Fruit fly (Drosophila melanogaster) whole organism, embryonic: ENCODE measurements around the gene Dh44.

ENCODE experiments used
- Abd-B ChIP-seq: fragments of 200-800 bp; sonication (Bioruptor generic); optimal IDR thresholded peaks from 2 replicates; lab custom pipeline; 2018; ENCODE audit warnings: missing biosample characterization, mild to moderate bottlenecking, missing genetic modification characterization, moderate library complexity
- Asciz ChIP-seq: fragments of 200-800 bp; sonication (Bioruptor generic); optimal IDR thresholded peaks from 2 replicates; lab custom pipeline; 2017; ENCODE audit warnings: missing biosample characterization, mild to moderate bottlenecking, missing genetic modification characterization, missing genetic modification reagents
- CG10209 ChIP-seq: fragments of 200-800 bp; sonication (Bioruptor generic); optimal IDR thresholded peaks from 3 replicates; lab custom pipeline; 2017; ENCODE audit warnings: missing biosample characterization, mild to moderate bottlenecking, missing genetic modification characterization, missing genetic modification reagents
- CG10267 ChIP-seq: fragments of 200-800 bp; sonication (Bioruptor generic); optimal IDR thresholded peaks from 2 replicates; lab custom pipeline; 2018; ENCODE audit warnings: missing biosample characterization, mild to moderate bottlenecking, missing genetic modification characterization, moderate library complexity
- CG10274 ChIP-seq: fragments of 200-800 bp; sonication (Bioruptor generic); optimal IDR thresholded peaks from 3 replicates; lab custom pipeline; 2017; ENCODE audit warnings: missing biosample characterization, mild to moderate bottlenecking, missing genetic modification characterization
- CG12071 ChIP-seq: fragments of 200-800 bp; sonication (Bioruptor generic); optimal IDR thresholded peaks from 3 replicates; lab custom pipeline; 2018; ENCODE audit warnings: missing biosample characterization, mild to moderate bottlenecking, missing genetic modification characterization
- CG13296 ChIP-seq: fragments of 200-800 bp; sonication (Bioruptor generic); optimal IDR thresholded peaks from 3 replicates; lab custom pipeline; 2018; ENCODE audit warnings: missing biosample characterization, mild to moderate bottlenecking, missing genetic modification characterization
- CG14014 ChIP-seq: fragments of 200-800 bp; sonication (Bioruptor generic); IDR thresholded peaks from 2 replicates; pipeline ENCODE4 v1.3.6; 2022; ENCODE audit warnings: missing biosample characterization, missing genetic modification characterization
- CG14050 ChIP-seq: fragments of 200-800 bp; sonication (Bioruptor generic); IDR thresholded peaks from 3 replicates; pipeline ENCODE4 v1.3.6; 2022; ENCODE audit warnings: missing biosample characterization, missing genetic modification characterization
- CG15514 ChIP-seq: fragments of 200-800 bp; sonication (Bioruptor generic); optimal IDR thresholded peaks from 3 replicates; lab custom pipeline; 2017; ENCODE audit warnings: missing biosample characterization, missing genetic modification characterization, mild to moderate bottlenecking, moderate library complexity, missing genetic modification reagents
- CG16815 ChIP-seq: fragments of 200-800 bp; sonication (Bioruptor generic); optimal IDR thresholded peaks from 3 replicates; lab custom pipeline; 2017; ENCODE audit warnings: missing biosample characterization, mild to moderate bottlenecking, missing genetic modification characterization
- CG17359 ChIP-seq: fragments of 200-800 bp; sonication (Bioruptor generic); optimal IDR thresholded peaks from 3 replicates; lab custom pipeline; 2018; ENCODE audit warnings: missing biosample characterization, mild to moderate bottlenecking, missing genetic modification characterization, moderate library complexity
- CG2199 ChIP-seq: fragments of 200-800 bp; sonication (Bioruptor generic); IDR thresholded peaks from 3 replicates; pipeline ENCODE4 v1.3.6; 2022; ENCODE audit warnings: missing biosample characterization, missing genetic modification characterization
- CG30431 ChIP-seq: fragments of 200-800 bp; sonication (Bioruptor generic); optimal IDR thresholded peaks from 2 replicates; lab custom pipeline; 2017; ENCODE audit warnings: missing biosample characterization, missing genetic modification characterization
- CG31224 ChIP-seq: fragments of 200-800 bp; sonication (Bioruptor generic); IDR thresholded peaks from 2 replicates; pipeline ENCODE4 v1.3.6; 2022; ENCODE audit warnings: missing biosample characterization, missing genetic modification characterization
- CG32532 ChIP-seq: fragments of 200-800 bp; sonication (Bioruptor generic); IDR thresholded peaks from 2 replicates; pipeline ENCODE4 v1.3.6; 2022; ENCODE audit warnings: missing biosample characterization, missing genetic modification characterization
- CG34224 ChIP-seq: fragments of 200-800 bp; sonication (Bioruptor generic); IDR thresholded peaks from 3 replicates; pipeline ENCODE4 v1.3.6; 2022; ENCODE audit warnings: missing biosample characterization, missing genetic modification characterization; ENCODE audit not compliant: partially characterized antibody
- CG4424 ChIP-seq: fragments of 200-800 bp; sonication (Bioruptor generic); optimal IDR thresholded peaks from 3 replicates; lab custom pipeline; 2016; ENCODE audit warnings: missing biosample characterization, missing genetic modification characterization
- CG5180 ChIP-seq: fragments of 200-800 bp; sonication (Bioruptor generic); optimal IDR thresholded peaks from 3 replicates; lab custom pipeline; 2017; ENCODE audit warnings: missing biosample characterization, missing genetic modification characterization, mild to moderate bottlenecking, moderate library complexity, missing genetic modification reagents
- CG7839 ChIP-seq: fragments of 200-800 bp; sonication (Bioruptor generic); optimal IDR thresholded peaks from 3 replicates; lab custom pipeline; 2018; ENCODE audit warnings: missing biosample characterization, mild to moderate bottlenecking, missing genetic modification characterization, moderate library complexity
- CG8388 ChIP-seq: fragments of 200-800 bp; sonication (Bioruptor generic); optimal IDR thresholded peaks from 2 replicates; lab custom pipeline; 2019; ENCODE audit warnings: missing biosample characterization, mild to moderate bottlenecking, missing genetic modification characterization, moderate library complexity
- CG8944 ChIP-seq: fragments of 200-800 bp; sonication (Bioruptor generic); optimal IDR thresholded peaks from 3 replicates; lab custom pipeline; 2016; ENCODE audit warnings: missing biosample characterization, missing genetic modification characterization
- CG9437 ChIP-seq: fragments of 200-800 bp; sonication (Bioruptor generic); optimal IDR thresholded peaks from 2 replicates; lab custom pipeline; 2018; ENCODE audit warnings: missing biosample characterization, mild to moderate bottlenecking, missing genetic modification characterization
- CHES-1-like ChIP-seq: fragments of 200-800 bp; sonication (Bioruptor generic); optimal IDR thresholded peaks from 2 replicates; lab custom pipeline; 2016; ENCODE audit warnings: missing biosample characterization, missing genetic modification characterization
- Camta ChIP-seq: fragments of 200-800 bp; sonication (Bioruptor generic); optimal IDR thresholded peaks from 2 replicates; lab custom pipeline; 2016; ENCODE audit warnings: missing biosample characterization, missing genetic modification characterization
- Dek ChIP-seq: fragments of 200-800 bp; sonication (Bioruptor generic); optimal IDR thresholded peaks from 3 replicates; lab custom pipeline; 2019; ENCODE audit warnings: missing biosample characterization, mild to moderate bottlenecking, missing genetic modification characterization, moderate library complexity
- E2f1 ChIP-seq: fragments of 200-800 bp; sonication (Bioruptor generic); IDR thresholded peaks from 2 replicates; pipeline ENCODE4 v1.3.6; 2022; ENCODE audit warnings: missing biosample characterization, missing genetic modification characterization
- Ets65A ChIP-seq: fragments of 200-800 bp; sonication (Bioruptor generic); peaks from one replicate; lab custom pipeline; 2016; ENCODE audit warnings: missing biosample characterization, missing genetic modification characterization
- Fer3 ChIP-seq: fragments of 200-800 bp; sonication (Bioruptor generic); optimal IDR thresholded peaks from 2 replicates; lab custom pipeline; 2018; ENCODE audit warnings: missing biosample characterization, mild to moderate bottlenecking, missing genetic modification characterization, moderate library complexity
- Hmr ChIP-seq: fragments of 200-800 bp; sonication (Bioruptor generic); optimal IDR thresholded peaks from 3 replicates; lab custom pipeline; 2017; ENCODE audit warnings: mild to moderate bottlenecking, missing biosample characterization, missing genetic modification reagents, missing genetic modification characterization
- Hr3 ChIP-seq: fragments of 200-800 bp; sonication (Bioruptor generic); optimal IDR thresholded peaks from 3 replicates; lab custom pipeline; 2016; ENCODE audit warnings: missing biosample characterization, missing genetic modification characterization
- Hr51 ChIP-seq, 2 experiments: fragments of 200-800 bp; sonication (Bioruptor generic); optimal IDR thresholded peaks; 2 replicates in 1 of 2; 3 replicates in 1 of 2; lab custom pipeline; 2016 to 2018; ENCODE audit warnings: missing biosample characterization in 2 of 2, missing genetic modification characterization in 2 of 2, mild to moderate bottlenecking in 1 of 2, moderate library complexity in 1 of 2
- Six4 ChIP-seq: fragments of 200-800 bp; sonication (Bioruptor generic); optimal IDR thresholded peaks from 2 replicates; lab custom pipeline; 2016; ENCODE audit warnings: missing biosample characterization, missing genetic modification characterization
- Ssrp ChIP-seq: fragments of 200-800 bp; sonication (Bioruptor generic); optimal IDR thresholded peaks from 2 replicates; lab custom pipeline; 2018; ENCODE audit warnings: missing biosample characterization, mild to moderate bottlenecking, missing genetic modification characterization, moderate library complexity
- ac ChIP-seq: fragments of 200-800 bp; sonication (Bioruptor generic); optimal IDR thresholded peaks from 3 replicates; lab custom pipeline; 2017; ENCODE audit warnings: missing biosample characterization, mild to moderate bottlenecking, missing genetic modification characterization
- bcd ChIP-seq: fragments of 200-800 bp; sonication (Bioruptor generic); optimal IDR thresholded peaks from 2 replicates; lab custom pipeline; 2017; ENCODE audit warnings: missing biosample characterization, mild to moderate bottlenecking, missing genetic modification characterization
- bsh ChIP-seq, 2 experiments: fragments of 200-800 bp; sonication (Bioruptor generic); optimal IDR thresholded peaks; 2 replicates each; lab custom pipeline; 2017 to 2018; ENCODE audit warnings: mild to moderate bottlenecking in 2 of 2, missing biosample characterization in 2 of 2, missing genetic modification characterization in 2 of 2, moderate library complexity in 1 of 2
- cg ChIP-seq: fragments of 200-800 bp; sonication (Bioruptor generic); optimal IDR thresholded peaks from 3 replicates; lab custom pipeline; 2019; ENCODE audit warnings: missing biosample characterization, mild to moderate bottlenecking, missing genetic modification characterization, moderate library complexity
- dmrt99B ChIP-seq: fragments of 200-800 bp; sonication (Bioruptor generic); optimal IDR thresholded peaks from 2 replicates; lab custom pipeline; 2018; ENCODE audit warnings: missing biosample characterization, mild to moderate bottlenecking, missing genetic modification characterization, moderate library complexity
- en ChIP-seq: fragments of 200-800 bp; sonication (Bioruptor generic); optimal IDR thresholded peaks from 2 replicates; lab custom pipeline; 2016; ENCODE audit warnings: missing biosample characterization, missing genetic modification characterization
- esg ChIP-seq: fragments of 200-800 bp; sonication (Bioruptor generic); conservative IDR thresholded peaks from 2 replicates; pipeline ENCODE4 v1.3.6; 2022; ENCODE audit warnings: missing biosample characterization, missing genetic modification characterization
- her ChIP-seq: fragments of 200-800 bp; sonication (Bioruptor generic); optimal IDR thresholded peaks from 2 replicates; lab custom pipeline; 2016; ENCODE audit warnings: missing biosample characterization, missing genetic modification characterization
- lov ChIP-seq, 2 experiments: fragments of 200-800 bp in 1 of 2; fragments of >200 bp in 1 of 2; sonication (Bioruptor generic) in 1 of 2; IDR thresholded peaks in 1 of 2; optimal IDR thresholded peaks in 1 of 2; 2 replicates in 1 of 2; 3 replicates in 1 of 2; pipeline versions ENCODE4 v1.3.6 to Lab custom; 2017 to 2022; ENCODE audit warnings: missing biosample characterization in 1 of 2, missing genetic modification characterization in 1 of 2
- p53 ChIP-seq: fragments of 200-800 bp; sonication (Bioruptor generic); optimal IDR thresholded peaks from 2 replicates; lab custom pipeline; 2016; ENCODE audit warnings: missing biosample characterization, missing genetic modification characterization
- pan ChIP-seq, 4 experiments: fragments of >200 bp in 3 of 4; fragments of 200-800 bp in 1 of 4; sonication (Bioruptor generic) in 1 of 4; optimal IDR thresholded peaks in 3 of 4; IDR thresholded peaks in 1 of 4; 2 replicates each; pipeline versions ENCODE4 v1.3.6 to Lab custom; 2017 to 2022; ENCODE audit warnings: missing biosample characterization in 2 of 4, missing genetic modification characterization in 2 of 4, mixed read lengths in 1 of 4
- pb ChIP-seq: fragments of 200-800 bp; sonication (Bioruptor generic); optimal IDR thresholded peaks from 3 replicates; lab custom pipeline; 2016; ENCODE audit warnings: missing biosample characterization, missing genetic modification characterization
- sens ChIP-seq: fragments of 200-800 bp; sonication (Bioruptor generic); peaks from one replicate; lab custom pipeline; 2016; ENCODE audit warnings: missing biosample characterization, missing genetic modification characterization
- tgo ChIP-seq: fragments of 200-800 bp; sonication (Bioruptor generic); IDR thresholded peaks from 3 replicates; pipeline ENCODE4 v1.3.6; 2022; ENCODE audit warnings: missing biosample characterization, missing genetic modification characterization
- zfh2 ChIP-seq: fragments of 200-800 bp; sonication (Bioruptor generic); optimal IDR thresholded peaks from 2 replicates; lab custom pipeline; 2016; ENCODE audit warnings: missing biosample characterization, missing genetic modification characterization

Dh44 gene

dm6 chr3R:9613124-9613523 is 24.9 kb upstream of the Dh44 start (continued):
- TF ChIP-seq sens (GFP tag; lab: Kevin White, UChicago) = peak; percentile 95
- TF ChIP-seq E2f1 (GFP tag; lab: Robert Waterston, UW) = peak; percentile 61
- peak; percentile 45; the same call in 1 of the 2 replicates for TF ChIP-seq CG32532 (GFP tag; lab: Robert Waterston, UW)
- peak; percentile 41 for TF ChIP-seq CG10267 (tag; lab: Kevin White, UChicago)
- TF ChIP-seq Hr51 (GFP tag; optimal IDR thresholded peaks at IDR 0.05; lab: Kevin White, UChicago) = peak; percentile 30 to 72
- TF ChIP-seq CHES-1-like (GFP tag; lab: Kevin White, UChicago) = peak; percentile 27
- TF ChIP-seq Camta = peak; percentile 62
- TF ChIP-seq CG4424 = peak; percentile 62
- peak; percentile 91 for TF ChIP-seq Ets65A (GFP tag; lab: Kevin White, UChicago)
- TF ChIP-seq CG10274 (GFP tag; lab: Kevin White, UChicago) = peak; percentile 14
- TF ChIP-seq Hmr (GFP tag; lab: Kevin White, UChicago) = peak; percentile 58
- TF ChIP-seq lov (optimal IDR thresholded peaks at IDR 0.05; lab: Kevin White, UChicago) = no peak
- TF ChIP-seq lov (GFP tag; IDR thresholded peaks at IDR 0.05; lab: Robert Waterston, UW) = no peak
- no peak for TF ChIP-seq pan (optimal IDR thresholded peaks at IDR 0.05; lab: Kevin White, UChicago)
- peak in 1 of 2 experiments; percentile 72 for TF ChIP-seq pan (GFP tag; optimal IDR thresholded peaks at IDR 0.05 in 1 of 2, IDR thresholded peaks at IDR 0.05 in 1 of 2)
- peak; percentile 67; the same call in 1 of the 2 replicates for TF ChIP-seq CG14014
- TF ChIP-seq bcd (GFP tag; lab: Kevin White, UChicago) = peak; percentile 55
- no peak for TF ChIP-seq ac (GFP tag; lab: Kevin White, UChicago)
- TF ChIP-seq CG17359 (tag; lab: Kevin White, UChicago) = peak; percentile 71
- peak; percentile 33 for TF ChIP-seq CG30431
- no peak for TF ChIP-seq cg (GFP tag; lab: Kevin White, UChicago)
- TF ChIP-seq esg (GFP tag; lab: Robert Waterston, UW) = peak; percentile 57
- TF ChIP-seq Hr3 = peak; percentile 45
- TF ChIP-seq CG8388 (GFP tag; lab: Kevin White, UChicago) = peak; percentile 32
- peak; percentile 75 for TF ChIP-seq dmrt99B
- TF ChIP-seq Ssrp (tag; lab: Kevin White, UChicago) = peak; percentile 16
- peak; percentile 16 for TF ChIP-seq Dek (tag; lab: Kevin White, UChicago)
- TF ChIP-seq CG7839 (tag; lab: Kevin White, UChicago) = peak; percentile 69
- TF ChIP-seq CG8944 = peak; percentile 60
- peak; percentile 6 to 57 for TF ChIP-seq bsh (GFP tag; optimal IDR thresholded peaks at IDR 0.05; lab: Kevin White, UChicago)
- TF ChIP-seq en (GFP tag; lab: Kevin White, UChicago) = no peak
- peak; percentile 12 for TF ChIP-seq her (GFP tag; lab: Kevin White, UChicago)
- TF ChIP-seq CG10209 (GFP tag; lab: Kevin White, UChicago) = peak; percentile 49
- TF ChIP-seq CG15514 = peak; percentile 65
- peak; percentile 62 for TF ChIP-seq Fer3
- TF ChIP-seq zfh2 (GFP tag; lab: Kevin White, UChicago) = peak; percentile 59
- TF ChIP-seq Abd-B (GFP tag; lab: Kevin White, UChicago) = peak; percentile 54
- no peak for TF ChIP-seq CG2199
- TF ChIP-seq Six4 (GFP tag; lab: Kevin White, UChicago) = peak; percentile 37
- TF ChIP-seq tgo (GFP tag; lab: Robert Waterston, UW) = peak; percentile 66
- TF ChIP-seq pb (GFP tag; lab: Kevin White, UChicago) = peak; percentile 22
- TF ChIP-seq CG12071 = peak; percentile 67
- peak; percentile 52 for TF ChIP-seq Asciz
- TF ChIP-seq p53 (GFP tag; lab: Kevin White, UChicago) = peak; percentile 4
- peak; percentile 39 for TF ChIP-seq CG9437 (GFP tag; lab: Kevin White, UChicago)
- TF ChIP-seq CG16815 (GFP tag; lab: Kevin White, UChicago) = no peak
- TF ChIP-seq CG13296 (GFP tag; lab: Kevin White, UChicago) = peak; percentile 18
- TF ChIP-seq CG34224 (GFP tag; lab: Robert Waterston, UW) = no peak
- TF ChIP-seq CG14050 = no peak
- TF ChIP-seq CG31224 (GFP tag; lab: Robert Waterston, UW) = peak; percentile 19; the same call in 1 of the 2 replicates
- TF ChIP-seq CG5180 (GFP tag; lab: Kevin White, UChicago) = peak; percentile 36
